Fruit fly (Drosophila melanogaster) whole organism, larva: Measurements from ENCODE around the gene axo.

ENCODE experiments used
- noc ChIP-seq: fragments of 200-800 bp; sonication (Bioruptor generic); optimal IDR thresholded peaks from 3 replicates; lab custom pipeline; 2019; ENCODE audit warnings: missing biosample characterization, mild to moderate bottlenecking, missing genetic modification characterization, moderate library complexity

Gene axo

dm6 chr3L:4624371-4625154, 62.6 kb downstream of the axo start:
- TF ChIP-seq noc, result peak; percentile 82

dm6 chr3L:4623870-4624269, 63.2 kb downstream of the axo start:
- TF ChIP-seq noc, result peak; percentile 28

dm6 chr3L:4623035-4623580, 64.0 kb downstream of the axo start:
- no peak for TF ChIP-seq noc

dm6 chr3L:4620919-4621318, 66.2 kb downstream of the axo start, which contains the start of gene CG32246:
CG32246 (plus strand) TSS chr3L:4621219.
- no peak for TF ChIP-seq noc

- TF ChIP-seq noc, result no peak
Observed at dm6 chr3L:4619497-4620211, 67.5 kb downstream of the axo start.

- no peak for TF ChIP-seq noc
Observed at dm6 chr3L:4618865-4619496, 68.1 kb downstream of the axo start.

- no peak for TF ChIP-seq noc
Observed at dm6 chr3L:4615064-4615463, 72.1 kb downstream of the axo start.

dm6 chr3L:4613846-4614247, 73.3 kb downstream of the axo start:
- no peak for TF ChIP-seq noc

dm6 chr3L:4613083-4613482, 74.0 kb downstream of the axo start:
- peak; percentile 92 for TF ChIP-seq noc

- TF ChIP-seq noc, result no peak
Observed at dm6 chr3L:4611311-4611710, 75.8 kb downstream of the axo start.

dm6 chr3L:4607653-4608052, 79.5 kb downstream of the axo start:
- no peak for TF ChIP-seq noc

dm6 chr3L:4606739-4607428, 80.2 kb downstream of the axo start:
- TF ChIP-seq noc, result no peak

dm6 chr3L:4603439-4603838, 83.7 kb downstream of the axo start:
- TF ChIP-seq noc, result no peak

- TF ChIP-seq noc, result no peak
Observed at dm6 chr3L:4602333-4602732, 84.8 kb downstream of the axo start.

- TF ChIP-seq noc, result no peak
Observed at dm6 chr3L:4599747-4600146, 87.4 kb downstream of the axo start.

dm6 chr3L:4590051-4590450, 97.1 kb downstream of the axo start:
- TF ChIP-seq noc, result no peak
